Fruit fly (Drosophila melanogaster): Measurements from ENCODE around the gene CG11369.

DNA sequence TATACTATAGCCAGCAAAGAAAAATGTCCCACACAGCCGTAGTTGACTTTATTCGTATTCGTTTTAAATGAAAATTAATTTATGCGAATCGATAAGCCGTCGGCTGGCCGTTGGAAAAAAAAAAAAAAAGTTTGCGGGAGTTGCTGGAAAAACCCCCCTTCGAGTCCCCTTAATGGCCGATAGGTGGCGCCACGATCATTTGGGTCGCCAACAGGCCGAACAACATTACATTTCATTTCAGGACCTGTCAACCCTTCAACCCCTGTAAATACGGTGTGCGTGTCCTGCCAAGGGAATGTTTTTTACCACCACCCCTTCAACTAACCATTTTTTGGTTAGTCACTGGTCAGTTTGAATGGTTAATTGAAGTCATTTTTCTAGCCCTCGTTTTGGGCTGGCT, 19.0 kb downstream of the CG11369 start:
- TF ChIP-seq CG17802 (tag; optimal IDR thresholded peaks at IDR 0.05) (no peak), Dp (GFP tag; optimal IDR thresholded peaks at IDR 0.05) (no peak), CG10462 (GFP tag; optimal IDR thresholded peaks at IDR 0.05) (no peak), usp (GFP tag; optimal IDR thresholded peaks at IDR 0.05) (no peak)
